Fruit fly (Drosophila melanogaster): ENCODE measurements around the gene LManIV.

LManIV gene

DNA sequence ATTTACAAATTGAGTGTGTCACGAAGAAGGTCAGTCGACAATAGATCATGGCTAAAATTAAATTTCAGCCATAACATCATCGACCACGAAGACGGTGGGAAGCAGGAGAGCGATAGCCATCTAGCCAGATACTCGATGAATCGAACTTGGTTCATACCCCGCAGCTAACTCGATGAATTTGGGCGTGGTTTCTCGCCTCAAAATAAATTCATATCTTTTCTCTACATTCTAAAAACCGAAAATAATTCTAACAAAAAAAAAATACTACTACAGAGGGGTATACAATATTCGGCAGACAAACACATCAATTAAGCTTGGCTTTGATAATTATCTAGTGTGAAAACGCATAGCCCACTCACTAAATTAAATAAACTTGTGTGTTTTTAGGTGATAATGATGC, 39.4 kb downstream of the LManIV start:
- TF ChIP-seq pan (optimal IDR thresholded peaks at IDR 0.05) (no peak), usp (GFP tag; optimal IDR thresholded peaks at IDR 0.05) (no peak)

DNA sequence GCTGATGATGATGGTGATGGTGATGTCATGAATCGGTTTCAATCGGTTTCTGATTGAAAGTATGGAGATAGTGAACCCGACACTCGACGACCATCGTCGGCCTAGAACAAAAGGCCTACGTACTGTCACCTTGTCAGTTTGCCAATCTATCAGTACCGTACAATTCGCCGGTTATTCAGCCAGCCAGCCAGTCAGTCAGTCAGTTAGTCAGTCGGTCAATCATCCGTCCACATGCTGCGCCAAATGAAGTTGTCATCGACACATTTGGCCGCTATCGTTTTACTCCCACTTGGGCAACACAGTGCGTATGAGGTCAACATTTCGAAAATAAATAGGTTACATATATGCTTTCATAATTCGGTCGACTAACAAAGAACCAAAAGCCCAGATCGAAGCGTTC, 51.1 kb downstream of the LManIV start:
- TF ChIP-seq Dll (optimal IDR thresholded peaks at IDR 0.05) (no peak), pan (optimal IDR thresholded peaks at IDR 0.05) (no peak), psq (optimal IDR thresholded peaks at IDR 0.05) (no peak), usp (GFP tag; optimal IDR thresholded peaks at IDR 0.05) (no peak), CG8478 (optimal IDR thresholded peaks at IDR 0.05) (no peak), EcR (GFP tag; optimal IDR thresholded peaks at IDR 0.05) (no peak)

DNA sequence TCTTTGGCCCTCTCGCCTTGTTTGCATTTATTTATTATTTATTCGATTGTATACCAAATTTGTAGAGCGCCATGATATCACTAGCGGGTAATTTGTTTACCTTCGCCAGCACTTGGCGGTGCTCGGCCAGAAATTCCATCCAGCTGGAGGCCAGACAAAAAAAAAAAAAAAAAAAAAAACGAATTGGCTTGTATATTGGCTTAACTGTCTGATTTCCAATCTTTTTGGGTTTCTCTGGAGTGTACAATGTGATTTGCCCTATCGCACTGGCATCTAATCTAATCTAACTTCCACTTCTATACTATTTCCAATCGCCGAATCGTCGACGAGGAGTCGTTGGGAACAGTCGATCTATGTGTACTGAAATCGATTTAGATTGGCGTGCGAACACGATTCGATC, 52.4 kb downstream of the LManIV start:
- TF ChIP-seq pan (optimal IDR thresholded peaks at IDR 0.05): no peak
- no peak for TF ChIP-seq usp (GFP tag; optimal IDR thresholded peaks at IDR 0.05)
- TF ChIP-seq EcR (GFP tag; optimal IDR thresholded peaks at IDR 0.05): no peak
- no peak for TF ChIP-seq psq (optimal IDR thresholded peaks at IDR 0.05)
- TF ChIP-seq CG8478 (optimal IDR thresholded peaks at IDR 0.05): no peak
- TF ChIP-seq Dll (optimal IDR thresholded peaks at IDR 0.05): no peak
